Fruit fly (Drosophila melanogaster) whole organism, embryonic: ENCODE measurements around the gene CG15152.

Experiments used
- Atf6 ChIP-seq: fragments of 200-800 bp; sonication (Bioruptor generic); IDR thresholded peaks from 2 replicates; pipeline ENCODE4 v1.3.6; 2022; ENCODE audit warnings: missing biosample characterization, missing genetic modification characterization
- CG10366 ChIP-seq: fragments of 200-800 bp; sonication (Bioruptor generic); IDR thresholded peaks from 2 replicates; pipeline ENCODE4 v1.3.6; 2022; ENCODE audit warnings: missing biosample characterization, missing genetic modification characterization
- CG11085 ChIP-seq: fragments of 200-800 bp; sonication (Bioruptor generic); IDR thresholded peaks from 2 replicates; pipeline ENCODE4 v1.3.6; 2022; ENCODE audit warnings: missing biosample characterization, missing genetic modification characterization
- CG11504 ChIP-seq: fragments of 200-800 bp; sonication (Bioruptor generic); optimal IDR thresholded peaks from 3 replicates; lab custom pipeline; 2019; ENCODE audit warnings: missing biosample characterization, mild to moderate bottlenecking, missing genetic modification characterization, moderate library complexity
- CG11723 ChIP-seq: fragments of 200-800 bp; sonication (Bioruptor generic); optimal IDR thresholded peaks from 2 replicates; lab custom pipeline; 2017; ENCODE audit warnings: missing biosample characterization, mild to moderate bottlenecking, missing genetic modification characterization
- CG12155 ChIP-seq: fragments of 200-800 bp; sonication (Bioruptor generic); optimal IDR thresholded peaks from 3 replicates; lab custom pipeline; 2016; ENCODE audit warnings: missing biosample characterization, missing genetic modification characterization
- CG12391 ChIP-seq: fragments of 200-800 bp; sonication (Bioruptor generic); optimal IDR thresholded peaks from 3 replicates; lab custom pipeline; 2018; ENCODE audit warnings: missing biosample characterization, mild to moderate bottlenecking, missing genetic modification characterization, moderate library complexity
- CG12769 ChIP-seq: fragments of 200-800 bp; sonication (Bioruptor generic); optimal IDR thresholded peaks from 2 replicates; lab custom pipeline; 2019; ENCODE audit warnings: missing biosample characterization, mild to moderate bottlenecking, missing genetic modification characterization, moderate library complexity
- CG13424 ChIP-seq: fragments of 200-800 bp; sonication (Bioruptor generic); optimal IDR thresholded peaks from 2 replicates; lab custom pipeline; 2019; ENCODE audit warnings: missing biosample characterization, mild to moderate bottlenecking, missing genetic modification characterization, moderate library complexity
- CG13775 ChIP-seq: fragments of 200-800 bp; sonication (Bioruptor generic); optimal IDR thresholded peaks from 3 replicates; lab custom pipeline; 2017; ENCODE audit warnings: missing biosample characterization, mild to moderate bottlenecking, missing genetic modification characterization
- CG15073 ChIP-seq: fragments of 200-800 bp; sonication (Bioruptor generic); optimal IDR thresholded peaks from 2 replicates; lab custom pipeline; 2016; ENCODE audit warnings: missing biosample characterization, missing genetic modification characterization
- CG1529 ChIP-seq: fragments of 200-800 bp; sonication (Bioruptor generic); optimal IDR thresholded peaks from 3 replicates; lab custom pipeline; 2018; ENCODE audit warnings: missing biosample characterization, missing genetic modification characterization
- CG15696 ChIP-seq: fragments of 200-800 bp; sonication (Bioruptor generic); optimal IDR thresholded peaks from 2 replicates; lab custom pipeline; 2019; ENCODE audit warnings: missing biosample characterization, mild to moderate bottlenecking, missing genetic modification characterization, moderate library complexity
- CG17186 ChIP-seq: fragments of 200-800 bp; sonication (Bioruptor generic); optimal IDR thresholded peaks from 3 replicates; lab custom pipeline; 2017; ENCODE audit warnings: missing biosample characterization, missing genetic modification reagents, missing genetic modification characterization
- CG1832 ChIP-seq: fragments of 200-800 bp; sonication (Bioruptor generic); optimal IDR thresholded peaks from 2 replicates; lab custom pipeline; 2017; ENCODE audit warnings: missing biosample characterization, mild to moderate bottlenecking, missing genetic modification characterization, inconsistent platforms
- CG32532 ChIP-seq: fragments of 200-800 bp; sonication (Bioruptor generic); IDR thresholded peaks from 2 replicates; pipeline ENCODE4 v1.3.6; 2022; ENCODE audit warnings: missing biosample characterization, missing genetic modification characterization
- CG3726 ChIP-seq: fragments of 200-800 bp; sonication (Bioruptor generic); IDR thresholded peaks from 3 replicates; pipeline ENCODE4, ENCODE4 v1.3.6; 2022; ENCODE audit warnings: missing biosample characterization, missing genetic modification characterization
- CG4282 ChIP-seq: fragments of 200-800 bp; sonication (Bioruptor generic); optimal IDR thresholded peaks from 2 replicates; lab custom pipeline; 2016; ENCODE audit warnings: missing biosample characterization, missing genetic modification characterization
- CG4404 ChIP-seq: fragments of 200-800 bp; sonication (Bioruptor generic); IDR thresholded peaks from 2 replicates; pipeline ENCODE4 v1.3.6; 2022; ENCODE audit warnings: missing biosample characterization, missing genetic modification characterization
- CG8359 ChIP-seq: fragments of 200-800 bp; sonication (Bioruptor generic); optimal IDR thresholded peaks from 2 replicates; lab custom pipeline; 2017; ENCODE audit warnings: missing biosample characterization, mild to moderate bottlenecking, missing genetic modification characterization, borderline replicate concordance
- CG9215 ChIP-seq: fragments of 200-800 bp; sonication (Bioruptor generic); IDR thresholded peaks from 2 replicates; pipeline ENCODE4 v1.3.6; 2022; ENCODE audit warnings: missing biosample characterization, missing genetic modification characterization
- CG9817 ChIP-seq: fragments of 200-800 bp; sonication (Bioruptor generic); optimal IDR thresholded peaks from 2 replicates; lab custom pipeline; 2018; ENCODE audit warnings: missing biosample characterization, mild to moderate bottlenecking, missing genetic modification characterization, moderate library complexity
- CG9932 ChIP-seq: fragments of 200-800 bp; sonication (Bioruptor generic); IDR thresholded peaks from 2 replicates; pipeline ENCODE4 v1.3.6; 2022; ENCODE audit warnings: missing biosample characterization, missing genetic modification characterization
- CTCF ChIP-seq: fragments of 200-800 bp; sonication (Bioruptor generic); optimal IDR thresholded peaks from 2 replicates; lab custom pipeline; 2017; ENCODE audit warnings: missing biosample characterization, mild to moderate bottlenecking, missing genetic modification characterization, moderate library complexity
- Chrac-16 ChIP-seq: fragments of 200-800 bp; sonication (Bioruptor generic); optimal IDR thresholded peaks from 3 replicates; lab custom pipeline; 2016; ENCODE audit warnings: missing biosample characterization, missing genetic modification characterization
- HLH54F ChIP-seq: fragments of 200-800 bp; sonication (Bioruptor generic); optimal IDR thresholded peaks from 3 replicates; lab custom pipeline; 2016; ENCODE audit warnings: missing biosample characterization, missing genetic modification characterization
- Lpt ChIP-seq: fragments of >200 bp; optimal IDR thresholded peaks from 2 replicates; lab custom pipeline; 2018; ENCODE audit warnings: missing biosample characterization, missing genetic modification characterization
- Med ChIP-seq: fragments of 200-800 bp; sonication (Bioruptor generic); peaks from one replicate; lab custom pipeline; 2016; ENCODE audit warnings: missing biosample characterization, missing genetic modification characterization, mild to moderate bottlenecking, inconsistent platforms, moderate library complexity
- Sox100B ChIP-seq: fragments of 200-800 bp; sonication (Bioruptor generic); optimal IDR thresholded peaks from 3 replicates; lab custom pipeline; 2018; ENCODE audit warnings: missing biosample characterization, mild to moderate bottlenecking, missing genetic modification characterization
- Taf1 ChIP-seq: fragments of 200-800 bp; sonication (Bioruptor generic); IDR thresholded peaks from 2 replicates; pipeline ENCODE4 v1.3.6; 2022; ENCODE audit warnings: missing biosample characterization, missing genetic modification characterization
- Xbp1 ChIP-seq: fragments of 200-800 bp; sonication (Bioruptor generic); optimal IDR thresholded peaks from 3 replicates; lab custom pipeline; 2016; ENCODE audit warnings: missing biosample characterization, mild to moderate bottlenecking, missing genetic modification characterization
- bab2 ChIP-seq: fragments of 200-800 bp; sonication (Bioruptor generic); optimal IDR thresholded peaks from 2 replicates; lab custom pipeline; 2016; ENCODE audit warnings: missing biosample characterization, missing genetic modification characterization
- bsh ChIP-seq, 2 experiments: fragments of 200-800 bp; sonication (Bioruptor generic); optimal IDR thresholded peaks; 2 replicates each; lab custom pipeline; 2017 to 2018; ENCODE audit warnings: mild to moderate bottlenecking in 2 of 2, missing biosample characterization in 2 of 2, missing genetic modification characterization in 2 of 2, moderate library complexity in 1 of 2
- chif ChIP-seq, 2 experiments: fragments of 200-800 bp; sonication (Bioruptor generic); optimal IDR thresholded peaks; 3 replicates each; lab custom pipeline; 2016; ENCODE audit warnings: missing biosample characterization in 2 of 2, missing genetic modification characterization in 2 of 2
- crol ChIP-seq: fragments of 200-800 bp; sonication (Bioruptor generic); IDR thresholded peaks from 2 replicates; pipeline ENCODE4 v1.3.6; 2022; ENCODE audit warnings: missing biosample characterization, missing genetic modification characterization
- inv ChIP-seq: fragments of 200-800 bp; sonication (Bioruptor generic); IDR thresholded peaks from 2 replicates; pipeline ENCODE4 v1.3.6; 2022; ENCODE audit warnings: missing biosample characterization, missing genetic modification characterization; ENCODE audit not compliant: partially characterized antibody
- klu ChIP-seq: fragments of 200-800 bp; sonication (Bioruptor generic); IDR thresholded peaks from 2 replicates; pipeline ENCODE4 v1.3.6; 2022; ENCODE audit warnings: missing biosample characterization, missing genetic modification characterization
- kni ChIP-seq: fragments of 200-800 bp; sonication (Bioruptor generic); optimal IDR thresholded peaks from 3 replicates; lab custom pipeline; 2017; ENCODE audit warnings: mild to moderate bottlenecking, missing biosample characterization, missing genetic modification reagents, missing genetic modification characterization
- nau ChIP-seq: fragments of 200-800 bp; sonication (Bioruptor generic); optimal IDR thresholded peaks from 3 replicates; lab custom pipeline; 2017; ENCODE audit warnings: missing biosample characterization, mild to moderate bottlenecking, missing genetic modification characterization, missing genetic modification reagents
- otp ChIP-seq: fragments of 200-800 bp; sonication (Bioruptor generic); IDR thresholded peaks from 3 replicates; pipeline ENCODE4, ENCODE4 v1.3.6; 2022; ENCODE audit warnings: missing biosample characterization, missing genetic modification characterization
- prd ChIP-seq, 3 experiments: fragments of >200 bp in 2 of 3; fragments of 200-800 bp in 1 of 3; sonication (Bioruptor generic) in 1 of 3; optimal IDR thresholded peaks in 2 of 3; IDR thresholded peaks in 1 of 3; 2 replicates in 2 of 3; 3 replicates in 1 of 3; pipeline versions ENCODE4 v1.3.6 to Lab custom; 2017 to 2022; ENCODE audit warnings: missing biosample characterization in 1 of 3, missing genetic modification characterization in 1 of 3
- pum ChIP-seq: fragments of 200-800 bp; sonication (Bioruptor generic); optimal IDR thresholded peaks from 2 replicates; lab custom pipeline; 2016; ENCODE audit warnings: missing biosample characterization, missing genetic modification characterization
- ro ChIP-seq: fragments of 200-800 bp; sonication (Bioruptor generic); IDR thresholded peaks from 2 replicates; pipeline ENCODE4 v1.3.6; 2022; ENCODE audit warnings: missing biosample characterization, missing genetic modification characterization
- run ChIP-seq: fragments of 200-800 bp; sonication (Bioruptor generic); optimal IDR thresholded peaks from 3 replicates; lab custom pipeline; 2018; ENCODE audit warnings: missing biosample characterization, mild to moderate bottlenecking, missing genetic modification characterization
- tio ChIP-seq: fragments of 200-800 bp; sonication (Bioruptor generic); optimal IDR thresholded peaks from 2 replicates; lab custom pipeline; 2017; ENCODE audit warnings: missing biosample characterization, missing genetic modification characterization, inconsistent platforms
- tll ChIP-seq, 2 experiments: fragments of 200-800 bp in 1 of 2; fragments of >200 bp in 1 of 2; sonication (Bioruptor generic) in 1 of 2; optimal IDR thresholded peaks; 2 replicates each; lab custom pipeline; 2017 to 2019; ENCODE audit warnings: missing biosample characterization in 2 of 2, missing genetic modification characterization in 2 of 2, mild to moderate bottlenecking in 1 of 2, moderate library complexity in 1 of 2
- trem ChIP-seq: fragments of 200-800 bp; optimal IDR thresholded peaks from 3 replicates; lab custom pipeline; 2019; ENCODE audit warnings: missing biosample characterization, mild to moderate bottlenecking, missing genetic modification characterization, moderate library complexity
- wor ChIP-seq: fragments of 200-800 bp; sonication (Bioruptor generic); IDR thresholded peaks from 2 replicates; pipeline ENCODE4 v1.3.6; 2022; ENCODE audit warnings: missing biosample characterization, missing genetic modification characterization
- zfh1 ChIP-seq: fragments of 200-800 bp; sonication (Bioruptor generic); IDR thresholded peaks from 3 replicates; pipeline ENCODE4 v1.3.6; 2022; ENCODE audit warnings: missing biosample characterization, missing genetic modification characterization

The CG15152 gene

DNA sequence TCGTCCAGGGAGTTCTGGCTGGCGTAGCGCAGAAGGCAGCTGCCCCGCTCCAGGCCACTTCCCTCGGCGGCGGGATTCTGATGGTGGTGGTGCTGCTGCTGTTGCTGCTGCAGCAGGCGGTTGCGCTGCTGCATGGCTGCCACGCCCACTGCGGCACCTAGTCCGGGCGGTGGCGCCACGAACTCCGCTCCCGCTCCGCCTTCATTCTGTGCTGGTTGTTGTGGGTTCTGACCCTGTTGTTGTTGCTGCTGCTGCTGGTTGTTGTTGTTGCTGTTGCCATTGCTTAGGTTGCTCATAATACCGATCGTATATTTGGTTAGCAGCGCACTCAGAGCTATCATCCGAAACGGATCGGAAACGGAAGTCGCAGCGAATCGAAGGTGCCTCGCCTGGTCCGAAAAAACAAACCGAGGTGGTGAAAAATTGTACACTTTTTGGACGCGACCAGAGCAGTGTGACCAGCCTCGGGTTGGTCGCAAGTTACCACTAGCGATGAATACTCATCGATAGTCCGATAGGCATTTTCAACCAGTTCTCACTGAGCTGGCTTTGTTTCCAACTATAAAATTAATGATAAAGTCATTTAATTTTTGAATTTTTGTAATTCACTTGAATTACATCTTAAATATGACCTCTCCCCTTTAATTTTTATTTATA, 23.4 kb downstream of the CG15152 start, which contains the start of gene kel (continued):
- TF ChIP-seq prd (optimal IDR thresholded peaks at IDR 0.05; lab: Kevin White, UChicago) (no peak), prd (GFP tag; IDR thresholded peaks at IDR 0.05; lab: Robert Waterston, UW) (peak; percentile 23; the same call in 1 of the 3 replicates), Med (GFP tag; lab: Kevin White, UChicago) (peak; percentile 93), CG17186 (GFP tag; lab: Kevin White, UChicago) (peak; percentile 22), CG4282 (no peak), CG12155 (GFP tag; lab: Kevin White, UChicago) (peak; percentile 30), nau (GFP tag; lab: Kevin White, UChicago) (peak; percentile 67), HLH54F (peak; percentile 37), Lpt (GFP tag; lab: Kevin White, UChicago) (no peak), klu (GFP tag; lab: Robert Waterston, UW) (no peak), kni (GFP tag; lab: Kevin White, UChicago) (no peak), run (tag; lab: Kevin White, UChicago) (no peak), Sox100B (no peak), otp (GFP tag; lab: Robert Waterston, UW) (peak; percentile 68; the same call in 1 of the 3 replicates), crol (no peak; the same call in 1 of the 2 replicates), CG12391 (tag; lab: Kevin White, UChicago) (peak; percentile 67), tll (GFP tag; optimal IDR thresholded peaks at IDR 0.05; lab: Kevin White, UChicago) (no peak), CG13775 (GFP tag; lab: Kevin White, UChicago) (peak; percentile 39), CG9817 (no peak), CG15073 (no peak), wor (GFP tag; lab: Robert Waterston, UW) (no peak), trem (tag; lab: Kevin White, UChicago) (peak; percentile 63), bab2 (GFP tag; lab: Kevin White, UChicago) (peak; percentile 16), pum (GFP tag; lab: Kevin White, UChicago) (no peak), Xbp1 (GFP tag; lab: Kevin White, UChicago) (peak; percentile 55), Chrac-16 (GFP tag; lab: Kevin White, UChicago) (peak; percentile 27), CG9215 (GFP tag; lab: Robert Waterston, UW) (no peak), CG8359 (GFP tag; lab: Kevin White, UChicago) (no peak), CG12769 (peak; percentile 53), bsh (GFP tag; optimal IDR thresholded peaks at IDR 0.05; lab: Kevin White, UChicago) (peak in 1 of 2 experiments; percentile 33), CG1832 (no peak), inv (GFP tag; lab: Robert Waterston, UW) (0 out of 2 replicates have a peak, but pooled peaks have one; percentile 29), CG15696 (tag; lab: Kevin White, UChicago) (no peak), CTCF (peak; percentile 49), tio (GFP tag; lab: Kevin White, UChicago) (no peak), ro (GFP tag; lab: Robert Waterston, UW) (no peak), CG11085 (GFP tag; lab: Robert Waterston, UW) (peak; percentile 13; the same call in 1 of the 2 replicates), chif (GFP tag; optimal IDR thresholded peaks at IDR 0.05; lab: Kevin White, UChicago) (peak in 1 of 2 experiments; percentile 15), CG32532 (peak; percentile 58; the same call in 1 of the 2 replicates), CG3726 (0 out of 3 replicates have a peak, but pooled peaks have one; percentile 44), zfh1 (GFP tag; lab: Robert Waterston, UW) (peak; percentile 63), CG9932 (GFP tag; lab: Robert Waterston, UW) (peak; percentile 57), CG4404 (GFP tag; lab: Robert Waterston, UW) (no peak), CG11723 (GFP tag; lab: Kevin White, UChicago) (no peak), CG10366 (GFP tag; lab: Robert Waterston, UW) (no peak; the same call in 1 of the 2 replicates), CG11504 (tag; lab: Kevin White, UChicago) (peak; percentile 70), Atf6 (GFP tag; lab: Robert Waterston, UW) (0 out of 2 replicates have a peak, but pooled peaks have one; percentile 36), CG13424 (no peak), Taf1 (GFP tag; lab: Robert Waterston, UW) (0 out of 2 replicates have a peak, but pooled peaks have one; percentile 7), CG1529 (GFP tag; lab: Kevin White, UChicago) (peak; percentile 7)
